Fruit fly (Drosophila melanogaster) whole organism, embryonic: ENCODE measurements around the gene CG16953.

Experiments
- ATbp ChIP-seq: fragments of 200-800 bp; sonication (Bioruptor generic); optimal IDR thresholded peaks from 2 replicates; lab custom pipeline; 2017; ENCODE audit warnings: missing biosample characterization, mild to moderate bottlenecking, missing genetic modification characterization, missing genetic modification reagents
- B-H2 ChIP-seq: fragments of 200-800 bp; sonication (Bioruptor generic); optimal IDR thresholded peaks from 2 replicates; lab custom pipeline; 2018; ENCODE audit warnings: missing biosample characterization, mild to moderate bottlenecking, missing genetic modification characterization
- Blimp-1 ChIP-seq: fragments of 200-800 bp; sonication (Bioruptor generic); optimal IDR thresholded peaks from 3 replicates; lab custom pipeline; 2018; ENCODE audit warnings: missing biosample characterization, missing genetic modification characterization, mild to moderate bottlenecking, moderate library complexity, missing genetic modification reagents
- CG10543 ChIP-seq: fragments of 200-800 bp; sonication (Bioruptor generic); optimal IDR thresholded peaks from 3 replicates; lab custom pipeline; 2017; ENCODE audit warnings: missing biosample characterization, mild to moderate bottlenecking, missing genetic modification characterization, moderate library complexity
- CG12219 ChIP-seq: fragments of 200-800 bp; sonication (Bioruptor generic); optimal IDR thresholded peaks from 3 replicates; lab custom pipeline; 2018; ENCODE audit warnings: missing biosample characterization, mild to moderate bottlenecking, missing genetic modification characterization
- CG12299 ChIP-seq: fragments of 200-800 bp; sonication (Bioruptor generic); optimal IDR thresholded peaks from 2 replicates; lab custom pipeline; 2018; ENCODE audit warnings: missing biosample characterization, mild to moderate bottlenecking, missing genetic modification characterization
- CG12769 ChIP-seq: fragments of 200-800 bp; sonication (Bioruptor generic); optimal IDR thresholded peaks from 2 replicates; lab custom pipeline; 2019; ENCODE audit warnings: missing biosample characterization, mild to moderate bottlenecking, missing genetic modification characterization, moderate library complexity
- CG15601 ChIP-seq: fragments of 200-800 bp; sonication (Bioruptor generic); optimal IDR thresholded peaks from 3 replicates; lab custom pipeline; 2019; ENCODE audit warnings: missing biosample characterization, mild to moderate bottlenecking, missing genetic modification characterization, moderate library complexity
- CG1603 ChIP-seq: fragments of 200-800 bp; sonication (Bioruptor generic); optimal IDR thresholded peaks from 2 replicates; lab custom pipeline; 2019; ENCODE audit warnings: missing biosample characterization, mild to moderate bottlenecking, missing genetic modification characterization, moderate library complexity
- CG2202 ChIP-seq: fragments of 200-800 bp; sonication (Bioruptor generic); optimal IDR thresholded peaks from 2 replicates; lab custom pipeline; 2018; ENCODE audit warnings: missing biosample characterization, mild to moderate bottlenecking, missing genetic modification characterization
- CG33557 ChIP-seq: fragments of 200-800 bp; sonication (Bioruptor generic); optimal IDR thresholded peaks from 2 replicates; lab custom pipeline; 2019; ENCODE audit warnings: missing biosample characterization, mild to moderate bottlenecking, missing genetic modification characterization, moderate library complexity
- CG3407 ChIP-seq: fragments of 200-800 bp; sonication (Bioruptor generic); optimal IDR thresholded peaks from 2 replicates; lab custom pipeline; 2018; ENCODE audit warnings: missing biosample characterization, mild to moderate bottlenecking, missing genetic modification characterization
- CG34376 ChIP-seq: fragments of 200-800 bp; sonication (Bioruptor generic); optimal IDR thresholded peaks from 2 replicates; lab custom pipeline; 2018; ENCODE audit warnings: missing biosample characterization, mild to moderate bottlenecking, missing genetic modification characterization
- CG4328 ChIP-seq: fragments of 200-800 bp; sonication (Bioruptor generic); optimal IDR thresholded peaks from 3 replicates; lab custom pipeline; 2017; ENCODE audit warnings: missing biosample characterization, missing genetic modification reagents, missing genetic modification characterization
- CG6813 ChIP-seq: fragments of 200-800 bp; sonication (Bioruptor generic); optimal IDR thresholded peaks from 2 replicates; lab custom pipeline; 2017; ENCODE audit warnings: missing biosample characterization, missing genetic modification characterization, mild to moderate bottlenecking, moderate library complexity, missing genetic modification reagents
- CG8924 ChIP-seq: fragments of 200-800 bp; optimal IDR thresholded peaks from 3 replicates; lab custom pipeline; 2019; ENCODE audit warnings: missing biosample characterization, mild to moderate bottlenecking, missing genetic modification characterization, moderate library complexity
- E2f1 ChIP-seq: fragments of 200-800 bp; sonication (Bioruptor generic); IDR thresholded peaks from 2 replicates; pipeline ENCODE4 v1.3.6; 2022; ENCODE audit warnings: missing biosample characterization, missing genetic modification characterization
- Fer2 ChIP-seq: fragments of 200-800 bp; sonication (Bioruptor generic); optimal IDR thresholded peaks from 2 replicates; lab custom pipeline; 2018; ENCODE audit warnings: missing biosample characterization, mild to moderate bottlenecking, missing genetic modification characterization, moderate library complexity
- H2.0 ChIP-seq: fragments of 200-800 bp; sonication (Bioruptor generic); IDR thresholded peaks from 2 replicates; pipeline ENCODE4 v1.3.6; 2022; ENCODE audit warnings: missing biosample characterization, missing genetic modification characterization
- HLHmδ ChIP-seq: fragments of 200-800 bp; sonication (Bioruptor generic); optimal IDR thresholded peaks from 2 replicates; lab custom pipeline; 2018; ENCODE audit warnings: missing biosample characterization, mild to moderate bottlenecking, missing genetic modification characterization, moderate library complexity
- Mrtf ChIP-seq: fragments of 200-800 bp; sonication (Bioruptor generic); IDR thresholded peaks from 3 replicates; pipeline ENCODE4 v1.3.6; 2022; ENCODE audit warnings: missing biosample characterization, missing genetic modification characterization
- Pdp1 ChIP-seq, 2 experiments: fragments of 200-800 bp; sonication (Bioruptor generic); optimal IDR thresholded peaks; 3 replicates each; lab custom pipeline; 2016; ENCODE audit warnings: missing biosample characterization in 2 of 2, missing genetic modification characterization in 2 of 2, mild to moderate bottlenecking in 1 of 2, moderate library complexity in 1 of 2
- Rfx ChIP-seq: fragments of 200-800 bp; sonication (Bioruptor generic); IDR thresholded peaks from 2 replicates; pipeline ENCODE4 v1.3.6; 2022; ENCODE audit warnings: missing biosample characterization, missing genetic modification characterization
- Trl ChIP-seq, 3 experiments: fragments of >200 bp in 2 of 3; fragments of 200-800 bp in 1 of 3; sonication (Bioruptor generic) in 1 of 3; optimal IDR thresholded peaks; 2 replicates in 1 of 3; 3 replicates in 2 of 3; lab custom pipeline; 2016 to 2017; ENCODE audit warnings: missing biosample characterization in 1 of 3, missing genetic modification characterization in 1 of 3
- Vsx1 ChIP-seq: fragments of 200-800 bp; sonication (Bioruptor generic); optimal IDR thresholded peaks from 2 replicates; lab custom pipeline; 2017; ENCODE audit warnings: missing biosample characterization, mild to moderate bottlenecking, missing genetic modification characterization, missing genetic modification reagents
- Xrp1 ChIP-seq: fragments of 200-800 bp; sonication (Bioruptor generic); IDR thresholded peaks from 2 replicates; pipeline ENCODE4 v1.3.6; 2022; ENCODE audit warnings: missing biosample characterization, missing genetic modification characterization
- ash1 ChIP-seq: fragments of 200-800 bp; sonication (Bioruptor generic); optimal IDR thresholded peaks from 2 replicates; lab custom pipeline; 2018; ENCODE audit warnings: missing biosample characterization, mild to moderate bottlenecking, missing genetic modification characterization
- bbx ChIP-seq: fragments of 200-800 bp; sonication (Bioruptor generic); IDR thresholded peaks from 2 replicates; pipeline ENCODE4 v1.3.6; 2022; ENCODE audit warnings: missing biosample characterization, missing genetic modification characterization; ENCODE audit not compliant: partially characterized antibody
- bsh ChIP-seq, 2 experiments: fragments of 200-800 bp; sonication (Bioruptor generic); optimal IDR thresholded peaks; 2 replicates each; lab custom pipeline; 2017 to 2018; ENCODE audit warnings: mild to moderate bottlenecking in 2 of 2, missing biosample characterization in 2 of 2, missing genetic modification characterization in 2 of 2, moderate library complexity in 1 of 2
- chinmo ChIP-seq: fragments of 200-800 bp; sonication (Bioruptor generic); IDR thresholded peaks from 4 replicates; pipeline ENCODE4 v1.3.6; 2022; ENCODE audit warnings: missing biosample characterization, missing genetic modification characterization; ENCODE audit not compliant: partially characterized antibody
- ci ChIP-seq: fragments of 200-800 bp; sonication (Bioruptor generic); IDR thresholded peaks from 3 replicates; pipeline ENCODE4 v1.3.6; 2022; ENCODE audit warnings: missing biosample characterization, missing genetic modification characterization
- corto ChIP-seq: fragments of 200-800 bp; sonication (Bioruptor generic); optimal IDR thresholded peaks from 2 replicates; lab custom pipeline; 2016; ENCODE audit warnings: missing biosample characterization, mild to moderate bottlenecking, missing genetic modification characterization, moderate library complexity
- danr ChIP-seq: fragments of 200-800 bp; sonication (Bioruptor generic); IDR thresholded peaks from 2 replicates; pipeline ENCODE4 v1.3.6; 2022; ENCODE audit warnings: missing biosample characterization, missing genetic modification characterization
- emc ChIP-seq: fragments of 200-800 bp; sonication (Bioruptor generic); optimal IDR thresholded peaks from 2 replicates; lab custom pipeline; 2016; ENCODE audit warnings: missing biosample characterization, missing genetic modification characterization
- gem ChIP-seq: fragments of 200-800 bp; sonication (Bioruptor generic); optimal IDR thresholded peaks from 2 replicates; lab custom pipeline; 2019; ENCODE audit warnings: missing biosample characterization, mild to moderate bottlenecking, missing genetic modification characterization, moderate library complexity
- hbn ChIP-seq: fragments of 200-800 bp; sonication (Bioruptor generic); IDR thresholded peaks from 2 replicates; pipeline ENCODE4 v1.3.6; 2022; ENCODE audit warnings: missing biosample characterization, missing genetic modification characterization; ENCODE audit not compliant: partially characterized antibody
- ken ChIP-seq: fragments of 200-800 bp; sonication (Bioruptor generic); IDR thresholded peaks from 3 replicates; pipeline ENCODE4 v1.3.6; 2022; ENCODE audit warnings: missing biosample characterization, missing genetic modification characterization
- lbe ChIP-seq: fragments of 200-800 bp; sonication (Bioruptor generic); optimal IDR thresholded peaks from 2 replicates; lab custom pipeline; 2016; ENCODE audit warnings: missing biosample characterization, mild to moderate bottlenecking, missing genetic modification characterization
- nerfin-1 ChIP-seq: fragments of 200-800 bp; sonication (Bioruptor generic); optimal IDR thresholded peaks from 3 replicates; lab custom pipeline; 2019; ENCODE audit warnings: missing biosample characterization, mild to moderate bottlenecking, missing genetic modification characterization, moderate library complexity
- pfk ChIP-seq: fragments of 200-800 bp; sonication (Bioruptor generic); optimal IDR thresholded peaks from 2 replicates; lab custom pipeline; 2018; ENCODE audit warnings: missing biosample characterization, mild to moderate bottlenecking, missing genetic modification characterization, moderate library complexity
- pros ChIP-seq: fragments of 200-800 bp; sonication (Bioruptor generic); optimal IDR thresholded peaks from 3 replicates; lab custom pipeline; 2019; ENCODE audit warnings: missing biosample characterization, mild to moderate bottlenecking, missing genetic modification characterization, moderate library complexity
- sd ChIP-seq: fragments of 200-800 bp; sonication (Bioruptor generic); optimal IDR thresholded peaks from 3 replicates; lab custom pipeline; 2018; ENCODE audit warnings: missing biosample characterization, mild to moderate bottlenecking, missing genetic modification characterization, moderate library complexity
- tap ChIP-seq: fragments of 200-800 bp; optimal IDR thresholded peaks from 3 replicates; lab custom pipeline; 2019; ENCODE audit warnings: missing biosample characterization, mild to moderate bottlenecking, missing genetic modification characterization, moderate library complexity
- tll ChIP-seq, 2 experiments: fragments of 200-800 bp in 1 of 2; fragments of >200 bp in 1 of 2; sonication (Bioruptor generic) in 1 of 2; optimal IDR thresholded peaks; 2 replicates each; lab custom pipeline; 2017 to 2019; ENCODE audit warnings: missing biosample characterization in 2 of 2, missing genetic modification characterization in 2 of 2, mild to moderate bottlenecking in 1 of 2, moderate library complexity in 1 of 2
- trem ChIP-seq: fragments of 200-800 bp; optimal IDR thresholded peaks from 3 replicates; lab custom pipeline; 2019; ENCODE audit warnings: missing biosample characterization, mild to moderate bottlenecking, missing genetic modification characterization, moderate library complexity
- unpg ChIP-seq: fragments of 200-800 bp; sonication (Bioruptor generic); optimal IDR thresholded peaks from 3 replicates; lab custom pipeline; 2018; ENCODE audit warnings: missing biosample characterization, mild to moderate bottlenecking, missing genetic modification characterization, moderate library complexity
- wek ChIP-seq: fragments of 200-800 bp; sonication (Bioruptor generic); optimal IDR thresholded peaks from 3 replicates; lab custom pipeline; 2018; ENCODE audit warnings: missing biosample characterization, mild to moderate bottlenecking, missing genetic modification characterization, moderate library complexity

CG16953 gene

DNA sequence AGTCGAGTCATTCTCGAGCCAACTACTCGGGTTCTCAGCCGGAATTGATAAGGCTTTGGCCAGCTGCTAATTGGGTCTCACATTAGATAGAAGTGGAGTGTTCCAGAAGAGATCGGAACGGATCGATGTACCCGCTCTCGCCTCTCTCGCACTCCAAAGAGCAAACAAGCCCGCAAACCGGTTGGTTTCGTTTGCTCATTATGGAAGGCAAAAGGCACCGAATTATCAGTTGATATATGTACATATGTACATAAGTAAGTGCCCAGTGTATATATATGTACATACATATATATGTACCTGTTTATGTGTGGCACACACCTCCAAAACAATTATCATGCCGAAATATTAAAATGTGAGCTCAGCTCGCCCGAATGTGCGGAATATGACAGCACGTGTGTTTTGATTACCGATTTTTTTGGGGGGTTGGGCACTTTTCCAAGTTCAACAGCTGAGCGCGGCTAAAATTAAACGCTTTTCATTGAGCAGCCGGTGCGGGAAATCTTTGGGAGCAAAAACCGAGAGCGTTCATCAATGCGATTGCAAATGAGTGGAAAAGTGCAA, 29.8 kb downstream of the CG16953 start:
- TF ChIP-seq Xrp1 (GFP tag; lab: Robert Waterston, UW) = peak; percentile 69
- peak; percentile 73 for TF ChIP-seq ATbp
- peak; percentile 4 for TF ChIP-seq sd (tag; lab: Kevin White, UChicago)
- TF ChIP-seq wek (GFP tag; lab: Kevin White, UChicago) = peak; percentile 91
- TF ChIP-seq CG4328 (GFP tag; lab: Kevin White, UChicago) = peak; percentile 90
- peak; percentile 1 for TF ChIP-seq ash1
- no peak for TF ChIP-seq trem (tag; lab: Kevin White, UChicago)
- peak; percentile 22 for TF ChIP-seq CG12219 (GFP tag; lab: Kevin White, UChicago)
- TF ChIP-seq Blimp-1 = no peak
- peak; percentile 89 for TF ChIP-seq HLHmδ (GFP tag; lab: Kevin White, UChicago)
- TF ChIP-seq B-H2 (GFP tag; lab: Kevin White, UChicago) = peak; percentile 75
- peak; percentile 55 for TF ChIP-seq lbe (GFP tag; lab: Kevin White, UChicago)
- TF ChIP-seq CG34376 (GFP tag; lab: Kevin White, UChicago) = peak; percentile 77
- no peak for TF ChIP-seq Mrtf (GFP tag; lab: Robert Waterston, UW)
- 0 out of 3 replicates have a peak, but pooled peaks have one; percentile 57 for TF ChIP-seq ken (GFP tag; lab: Robert Waterston, UW)
- 0 out of 2 replicates have a peak, but pooled peaks have one; percentile 35 for TF ChIP-seq hbn
- peak; percentile 75 for TF ChIP-seq pfk (GFP tag; lab: Kevin White, UChicago)
- peak; percentile 65 to 76 for TF ChIP-seq Trl (optimal IDR thresholded peaks at IDR 0.05; lab: Kevin White, UChicago)
- no peak for TF ChIP-seq Trl (GFP tag; optimal IDR thresholded peaks at IDR 0.05; lab: Kevin White, UChicago)
- TF ChIP-seq H2.0 (GFP tag; lab: Robert Waterston, UW) = no peak
- peak in 1 of 2 experiments; percentile 32 for TF ChIP-seq bsh (GFP tag; optimal IDR thresholded peaks at IDR 0.05; lab: Kevin White, UChicago)
- TF ChIP-seq chinmo (GFP tag; lab: Robert Waterston, UW) = peak; percentile 87; the same call in 3 of the 4 replicates
- peak; percentile 66; the same call in 2 of the 3 replicates for TF ChIP-seq ci
- peak; percentile 49 for TF ChIP-seq Vsx1 (GFP tag; lab: Kevin White, UChicago)
- TF ChIP-seq CG1603 (tag; lab: Kevin White, UChicago) = peak; percentile 56
- peak; percentile 51 for TF ChIP-seq CG6813 (GFP tag; lab: Kevin White, UChicago)
- TF ChIP-seq gem (tag; lab: Kevin White, UChicago) = no peak
- 0 out of 2 replicates have a peak, but pooled peaks have one; percentile 14 for TF ChIP-seq bbx
- TF ChIP-seq CG33557 (GFP tag; lab: Kevin White, UChicago) = peak; percentile 75
- TF ChIP-seq pros (GFP tag; lab: Kevin White, UChicago) = peak; percentile 50
- no peak for TF ChIP-seq E2f1 (GFP tag; lab: Robert Waterston, UW)
- TF ChIP-seq tap = no peak
- TF ChIP-seq Fer2 = peak; percentile 36
- peak; percentile 73 for TF ChIP-seq CG12299 (tag; lab: Kevin White, UChicago)
- peak in 1 of 2 experiments; percentile 13 for TF ChIP-seq tll (GFP tag; optimal IDR thresholded peaks at IDR 0.05; lab: Kevin White, UChicago)
- no peak for TF ChIP-seq Rfx (GFP tag; lab: Robert Waterston, UW)
- TF ChIP-seq Pdp1 (GFP tag; optimal IDR thresholded peaks at IDR 0.05; lab: Kevin White, UChicago) = peak in 1 of 2 experiments; percentile 12
- peak; percentile 33; the same call in 1 of the 2 replicates for TF ChIP-seq danr
- TF ChIP-seq CG12769 = peak; percentile 27
- peak; percentile 17 for TF ChIP-seq unpg (GFP tag; lab: Kevin White, UChicago)
- peak; percentile 50 for TF ChIP-seq corto
- peak; percentile 69 for TF ChIP-seq nerfin-1 (tag; lab: Kevin White, UChicago)
- peak; percentile 36 for TF ChIP-seq CG2202 (tag; lab: Kevin White, UChicago)
- TF ChIP-seq CG8924 = no peak
- TF ChIP-seq CG3407 = peak; percentile 51
- TF ChIP-seq CG10543 (GFP tag; lab: Kevin White, UChicago) = peak; percentile 95
- no peak for TF ChIP-seq emc (GFP tag; lab: Kevin White, UChicago)
- peak; percentile 65 for TF ChIP-seq CG15601 (tag; lab: Kevin White, UChicago)
